Fruit fly (Drosophila melanogaster): ENCODE results near the gene dnt.

DNA sequence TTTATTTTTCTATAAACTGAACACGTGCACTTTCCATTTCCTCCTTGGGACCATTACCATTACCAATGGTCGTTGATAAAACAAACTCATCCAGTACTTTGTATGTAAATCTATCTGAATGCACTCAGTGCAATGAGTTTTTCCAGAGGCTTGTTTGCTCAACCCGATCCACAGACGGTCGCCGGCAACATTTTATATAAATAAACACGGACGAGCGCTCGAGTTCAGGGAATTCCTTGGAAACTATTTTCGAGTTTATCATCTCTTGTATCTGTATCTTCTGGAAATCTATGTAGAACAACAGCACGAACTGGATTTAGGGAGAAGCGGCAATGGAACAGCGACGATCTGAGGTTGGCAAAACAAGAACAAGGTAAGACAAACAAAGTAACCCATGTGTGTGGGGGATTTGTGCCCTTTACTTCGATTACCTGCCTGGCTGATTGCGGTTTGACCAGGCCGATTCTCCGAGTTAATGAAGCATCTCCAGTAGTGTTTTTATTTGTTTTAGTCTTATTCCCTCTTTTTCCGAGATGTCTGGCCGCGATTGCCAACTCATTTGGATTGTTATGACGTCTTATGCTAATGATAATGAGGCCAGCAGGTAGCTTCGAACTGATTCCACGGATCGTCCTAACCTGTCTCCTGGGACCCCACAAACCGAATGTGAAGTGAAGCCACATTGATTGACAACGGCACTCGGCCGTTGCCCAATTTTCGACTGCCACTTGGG, 21.8 kb downstream of the dnt start:
- TF ChIP-seq pan (optimal IDR thresholded peaks at IDR 0.05) (no peak), pan (GFP tag; optimal IDR thresholded peaks at IDR 0.05 in 1 of 2, IDR thresholded peaks at IDR 0.05 in 1 of 2) (no peak), CG1529 (GFP tag; optimal IDR thresholded peaks at IDR 0.05) (no peak), CG6654 (GFP tag; optimal IDR thresholded peaks at IDR 0.05) (no peak), CG43689 (GFP tag; IDR thresholded peaks at IDR 0.05) (no peak), CG4282 (GFP tag; optimal IDR thresholded peaks at IDR 0.05) (no peak), Atf6 (GFP tag; IDR thresholded peaks at IDR 0.05) (no peak), CG12744 (GFP tag; optimal IDR thresholded peaks at IDR 0.05) (no peak), Hr78 (GFP tag; optimal IDR thresholded peaks at IDR 0.05) (no peak), unpg (GFP tag; optimal IDR thresholded peaks at IDR 0.05) (no peak), Sry-β (GFP tag; optimal IDR thresholded peaks at IDR 0.05) (no peak), Doc2 (GFP tag; IDR thresholded peaks at IDR 0.05) (no peak)

Measured in whole organism, embryonic.